Fruit fly (Drosophila melanogaster) S2 (cell line): ENCODE results near the gene CG42525.

Experiments
- CG8478 ChIP-seq: fragments of >200 bp; optimal IDR thresholded peaks from 2 replicates; lab custom pipeline; 2018
- CTCF ChIP-seq, 2 experiments: fragments of >200 bp; optimal IDR thresholded peaks; 2 replicates each; lab custom pipeline; 2018

- no peak for TF ChIP-seq CTCF (optimal IDR thresholded peaks at IDR 0.05; lab: Kevin White, UChicago)
- TF ChIP-seq CG8478 (lab: Kevin White, UChicago), result no peak
Observed at dm6 chr3L:3192333-3192894, 2.9 kb upstream of the CG42525 start, which contains the start of gene CG14965.
